Worm (Caenorhabditis elegans): ENCODE results near the gene F58H1.7.

- no peak for TF ChIP-seq ama-1 (optimal IDR thresholded peaks at IDR 0.05)
- TF ChIP-seq snpc-4 (tag; optimal IDR thresholded peaks at IDR 0.05): no peak
- no peak for TF ChIP-seq unc-62 (GFP tag; optimal IDR thresholded peaks at IDR 0.05)
- TF ChIP-seq nhr-11 (tag; optimal IDR thresholded peaks at IDR 0.05): no peak
- no peak for TF ChIP-seq lsy-2 (tag; optimal IDR thresholded peaks at IDR 0.05)
- TF ChIP-seq egl-27 (tag; optimal IDR thresholded peaks at IDR 0.05): no peak
- no peak for TF ChIP-seq sma-3 (GFP tag; optimal IDR thresholded peaks at IDR 0.05)
- TF ChIP-seq unc-39 (tag; optimal IDR thresholded peaks at IDR 0.05): no peak
- TF ChIP-seq ceh-82 (tag; optimal IDR thresholded peaks at IDR 0.05): no peak
- peak; percentile 43 for TF ChIP-seq fos-1 (tag; optimal IDR thresholded peaks at IDR 0.05)
- no peak for TF ChIP-seq zag-1 (tag; optimal IDR thresholded peaks at IDR 0.05)
- TF ChIP-seq aly-2 (tag; optimal IDR thresholded peaks at IDR 0.05): no peak
- no peak for TF ChIP-seq ceh-16 (tag; optimal IDR thresholded peaks at IDR 0.05)
Observed at ce11 chrV:11976734-11977133, 12.1 kb upstream of the F58H1.7 start.
